Worm (Caenorhabditis elegans) whole organism, young adult: ENCODE measurements around the gene mppb-1.
"Not testable (repeated sequence)": the region's sequence is repeated elsewhere in the genome, so short reads cannot be mapped to it uniquely, and the experiment has no call there.

ENCODE experiments used
- B0336.3 ChIP-seq: fragments of 200-800 bp; sonication (Bioruptor generic); IDR thresholded peaks from 2 replicates; pipeline ENCODE4 v1.3.6; 2022; ENCODE audit warnings: missing genetic modification characterization, missing compliant biosample characterization
- D2030.7 ChIP-seq: fragments of 200-800 bp; sonication (Bioruptor generic); IDR thresholded peaks from 2 replicates; pipeline ENCODE4 v1.3.6; 2022; ENCODE audit warnings: missing genetic modification reagents, missing genetic modification characterization, missing compliant biosample characterization
- F33H1.4 ChIP-seq: fragments of 200-800 bp; sonication (Bioruptor generic); IDR thresholded peaks from 2 replicates; pipeline ENCODE4 v1.3.6; 2022; ENCODE audit warnings: missing genetic modification reagents, missing genetic modification characterization, missing compliant biosample characterization
- F49E8.2 ChIP-seq: sonication (generic microtip); optimal IDR thresholded peaks from 3 replicates; lab custom pipeline; 2017; ENCODE audit warnings: missing genetic modification characterization, mild to moderate bottlenecking, missing compliant biosample characterization, antibody characterized with exemption, moderate library complexity; ENCODE audit not compliant: insufficient read depth
- Y79H2A.3 ChIP-seq: fragments of 200-800 bp; sonication (Bioruptor generic); conservative IDR thresholded peaks from 2 replicates; pipeline ENCODE4 v1.3.6; 2022; ENCODE audit warnings: missing genetic modification reagents, missing genetic modification characterization, missing compliant biosample characterization
- Y95B8A.8 ChIP-seq: fragments of 200-800 bp; sonication (Bioruptor generic); IDR thresholded peaks from 2 replicates; pipeline ENCODE4 v1.3.6; 2022; ENCODE audit warnings: missing genetic modification reagents, missing genetic modification characterization, missing compliant biosample characterization
- aptf-2 ChIP-seq: fragments of 200-800 bp; sonication (Bioruptor generic); conservative IDR thresholded peaks from 2 replicates; pipeline ENCODE4 v1.3.6; 2022; ENCODE audit warnings: missing genetic modification reagents, missing genetic modification characterization, missing compliant biosample characterization
- attf-6 ChIP-seq: fragments of 200-800 bp; sonication (Bioruptor generic); IDR thresholded peaks from 2 replicates; pipeline ENCODE4 v1.3.6; 2022; ENCODE audit warnings: missing genetic modification reagents, missing genetic modification characterization, missing compliant biosample characterization
- ceh-91 ChIP-seq: fragments of 200-800 bp; sonication (Bioruptor generic); IDR thresholded peaks from 2 replicates; pipeline ENCODE4 v1.3.6; 2022; ENCODE audit warnings: missing genetic modification reagents, missing genetic modification characterization, missing compliant biosample characterization
- dox-1 ChIP-seq: fragments of 200-800 bp; sonication (Bioruptor generic); IDR thresholded peaks from 2 replicates; pipeline ENCODE4 v1.3.6; 2022; ENCODE audit warnings: missing genetic modification reagents, missing genetic modification characterization, missing compliant biosample characterization
- efl-1 ChIP-seq: fragments of 150-350 bp; optimal IDR thresholded peaks from 2 replicates; lab custom pipeline; 2014; ENCODE audit warnings: missing biosample characterization, missing genetic modification reagents, missing genetic modification characterization
- egrh-3 ChIP-seq: fragments of 200-800 bp; sonication (Bioruptor generic); IDR thresholded peaks from 2 replicates; pipeline ENCODE4 v1.3.6; 2022; ENCODE audit warnings: missing genetic modification reagents, missing genetic modification characterization, missing compliant biosample characterization
- him-1 ChIP-seq: sonication (generic microtip); optimal IDR thresholded peaks from 2 replicates; lab custom pipeline; 2016; ENCODE audit warnings: missing genotype, missing genetic modification reagents, missing genetic modification characterization, missing compliant biosample characterization
- hmg-1.2 ChIP-seq: fragments of 200-800 bp; sonication (Bioruptor generic); IDR thresholded peaks from 2 replicates; pipeline ENCODE4 v1.3.6; 2022; ENCODE audit warnings: missing genetic modification reagents, missing genetic modification characterization, missing compliant biosample characterization
- hmg-20 ChIP-seq: fragments of 200-800 bp; sonication (Bioruptor generic); IDR thresholded peaks from 2 replicates; pipeline ENCODE4 v1.3.6; 2022; ENCODE audit warnings: missing genetic modification reagents, missing genetic modification characterization, missing compliant biosample characterization
- hsf-1 ChIP-seq: fragments of 200-800 bp; sonication (Bioruptor generic); IDR thresholded peaks from 2 replicates; pipeline ENCODE4 v1.3.6; 2022; ENCODE audit warnings: missing genetic modification reagents, missing genetic modification characterization, missing compliant biosample characterization
- lag-1 ChIP-seq: fragments of 200-800 bp; sonication (Bioruptor generic); IDR thresholded peaks from 2 replicates; pipeline ENCODE4 v1.3.6; 2022; ENCODE audit warnings: missing genetic modification reagents, missing genetic modification characterization, missing compliant biosample characterization
- lin-26 ChIP-seq: fragments of 200-800 bp; sonication (Bioruptor generic); IDR thresholded peaks from 2 replicates; pipeline ENCODE4 v1.3.6; 2022; ENCODE audit warnings: missing genetic modification reagents, missing genetic modification characterization, missing compliant biosample characterization
- lin-54 ChIP-seq: fragments of 200-800 bp; sonication (Bioruptor generic); optimal IDR thresholded peaks from 2 replicates; lab custom pipeline; 2018; ENCODE audit warnings: mild to moderate bottlenecking, missing genetic modification characterization, missing compliant biosample characterization
- lsl-1 ChIP-seq: fragments of 200-800 bp; sonication (Bioruptor generic); optimal IDR thresholded peaks from 2 replicates; lab custom pipeline; 2018; ENCODE audit warnings: mild to moderate bottlenecking, missing genetic modification characterization, moderate library complexity, missing compliant biosample characterization
- madf-3 ChIP-seq: fragments of 200-800 bp; sonication (Bioruptor generic); IDR thresholded peaks from 2 replicates; pipeline ENCODE4 v1.3.6; 2022; ENCODE audit warnings: missing genetic modification reagents, missing genetic modification characterization, missing compliant biosample characterization
- madf-6 ChIP-seq: fragments of 200-800 bp; sonication (Bioruptor generic); IDR thresholded peaks from 2 replicates; pipeline ENCODE4 v1.3.6; 2022; ENCODE audit warnings: missing genetic modification reagents, missing genetic modification characterization, missing compliant biosample characterization
- mel-28 ChIP-seq: sonication (generic microtip); optimal IDR thresholded peaks from 2 replicates; lab custom pipeline; 2016; ENCODE audit warnings: borderline replicate concordance, mild to moderate bottlenecking, missing genetic modification characterization, missing compliant biosample characterization
- nfya-1 ChIP-seq: sonication (generic microtip); optimal IDR thresholded peaks from 2 replicates; lab custom pipeline; 2017; ENCODE audit warnings: antibody characterized with exemption, missing compliant biosample characterization, missing genetic modification characterization, borderline replicate concordance; ENCODE audit not compliant: insufficient read depth
- nfyb-1 ChIP-seq: fragments of 200-800 bp; sonication (Bioruptor generic); IDR thresholded peaks from 2 replicates; pipeline ENCODE4 v1.3.6; 2022; ENCODE audit warnings: missing genetic modification reagents, missing genetic modification characterization, missing compliant biosample characterization
- nhr-27 ChIP-seq: fragments of 200-800 bp; sonication (Bioruptor generic); optimal IDR thresholded peaks from 2 replicates; lab custom pipeline; 2018; ENCODE audit warnings: mild to moderate bottlenecking, missing genetic modification characterization, moderate library complexity, missing compliant biosample characterization
- pbrm-1 ChIP-seq: fragments of 200-800 bp; sonication (Bioruptor generic); IDR thresholded peaks from 2 replicates; pipeline ENCODE4 v1.3.6; 2022; ENCODE audit warnings: missing genetic modification reagents, missing genetic modification characterization, missing compliant biosample characterization
- rcor-1 ChIP-seq: fragments of 200-800 bp; sonication (Bioruptor generic); IDR thresholded peaks from 2 replicates; pipeline ENCODE4 v1.3.6; 2022; ENCODE audit warnings: missing genetic modification reagents, missing genetic modification characterization, missing compliant biosample characterization
- rec-8 ChIP-seq, 2 experiments: sonication (generic microtip); optimal IDR thresholded peaks; 2 replicates each; lab custom pipeline; 2016; ENCODE audit warnings: mild to moderate bottlenecking in 2 of 2, missing genetic modification characterization in 2 of 2, missing genetic modification reagents in 2 of 2, missing genotype in 2 of 2, missing biosample characterization in 1 of 2, missing compliant biosample characterization in 1 of 2, moderate library complexity in 1 of 2
- rpc-1 ChIP-seq, 2 experiments: fragments of 150-350 bp in 1 of 2; sonication (generic microtip) in 1 of 2; optimal IDR thresholded peaks; 2 replicates each; lab custom pipeline; 2014 to 2018; ENCODE audit warnings: missing biosample characterization in 1 of 2, missing genetic modification characterization in 1 of 2, missing genetic modification reagents in 1 of 2, missing genotype in 1 of 2
- snpc-1.1 ChIP-seq: sonication (generic microtip); optimal IDR thresholded peaks from 2 replicates; lab custom pipeline; 2017; ENCODE audit warnings: missing genetic modification characterization, mild to moderate bottlenecking, missing compliant biosample characterization, antibody characterized with exemption, moderate library complexity, missing genotype, missing genetic modification reagents; ENCODE audit not compliant: insufficient read depth
- snpc-4 ChIP-seq, 5 experiments: fragments of 150-350 bp in 1 of 5; sonication (generic microtip) in 4 of 5; optimal IDR thresholded peaks; 2 replicates each; lab custom pipeline; 2014 to 2018; ENCODE audit warnings: missing genetic modification characterization in 5 of 5, missing biosample characterization in 3 of 5, antibody characterized with exemption in 2 of 5, mild to moderate bottlenecking in 2 of 5, missing compliant biosample characterization in 2 of 5, missing genotype in 2 of 5, moderate library complexity in 2 of 5, missing genetic modification reagents in 1 of 5
- tbp1 ChIP-seq: fragments of 200-800 bp; sonication (Bioruptor generic); optimal IDR thresholded peaks from 2 replicates; lab custom pipeline; 2018; ENCODE audit warnings: mild to moderate bottlenecking, missing genetic modification characterization, missing compliant biosample characterization
- unc-62 ChIP-seq: fragments of 150-350 bp; optimal IDR thresholded peaks from 2 replicates; lab custom pipeline; 2014; ENCODE audit warnings: missing biosample characterization, missing genetic modification reagents, missing genetic modification characterization
- ztf-28 ChIP-seq: fragments of 200-800 bp; sonication (Bioruptor generic); IDR thresholded peaks from 2 replicates; pipeline ENCODE4 v1.3.6; 2022; ENCODE audit warnings: missing genetic modification reagents, missing genetic modification characterization, missing compliant biosample characterization

The mppb-1 gene

ce11 chrIV:9067277-9068197, 6.9 kb upstream of the mppb-1 start:
- TF ChIP-seq F49E8.2 (peak; percentile 7), ceh-91 (GFP tag; lab: Robert Waterston, UW) (0 out of 2 replicates have a peak, but pooled peaks have one; percentile 14), lin-54 (GFP tag; lab: Kevin White, UChicago) (peak; percentile 74), ztf-28 (GFP tag; lab: Robert Waterston, UW) (peak; percentile 13; the same call in 1 of the 2 replicates), Y95B8A.8 (GFP tag; lab: Robert Waterston, UW) (0 out of 2 replicates have a peak, but pooled peaks have one; percentile 55), B0336.3 (GFP tag; lab: Robert Waterston, UW) (0 out of 2 replicates have a peak, but pooled peaks have one; percentile 26), hmg-1.2 (GFP tag; lab: Robert Waterston, UW) (peak; percentile 65), attf-6 (GFP tag; lab: Robert Waterston, UW) (peak; percentile 92), madf-3 (GFP tag; lab: Robert Waterston, UW) (0 out of 2 replicates have a peak, but pooled peaks have one; percentile 14), rcor-1 (peak; percentile 19; the same call in 1 of the 2 replicates), nfyb-1 (0 out of 2 replicates have a peak, but pooled peaks have one; percentile 20), madf-6 (GFP tag; lab: Robert Waterston, UW) (peak; percentile 49), hsf-1 (GFP tag; lab: Robert Waterston, UW) (peak; percentile 98), efl-1 (GFP tag; lab: Kevin White, UChicago) (peak; percentile 20), rpc-1 (optimal IDR thresholded peaks at IDR 0.05; lab: Kevin White, UChicago) (peak; percentile 27), dox-1 (GFP tag; lab: Robert Waterston, UW) (peak; percentile 70), snpc-4 (tag; optimal IDR thresholded peaks at IDR 0.05; lab: Kevin White, UChicago) (peak in 3 of 4 experiments; percentile 51 to 88 (median 61)), D2030.7 (GFP tag; lab: Robert Waterston, UW) (peak; percentile 51), F33H1.4 (GFP tag; lab: Robert Waterston, UW) (peak; percentile 68), snpc-1.1 (tag; lab: Kevin White, UChicago) (peak; percentile 55), Y79H2A.3 (GFP tag; lab: Robert Waterston, UW) (0 out of 2 replicates have a peak, but pooled peaks have one; percentile 9), hmg-20 (0 out of 2 replicates have a peak, but pooled peaks have one; percentile 6), egrh-3 (GFP tag; lab: Robert Waterston, UW) (peak; percentile 17; the same call in 1 of the 2 replicates), lsl-1 (peak; percentile 26), pbrm-1 (GFP tag; lab: Robert Waterston, UW) (peak; percentile 91), tbp1 (GFP tag; lab: Kevin White, UChicago) (peak; percentile 15)
- not testable (repeated sequence) for TF ChIP-seq rpc-1 (tag; optimal IDR thresholded peaks at IDR 0.05; lab: Kevin White, UChicago); snpc-4 (GFP tag; optimal IDR thresholded peaks at IDR 0.05; lab: Kevin White, UChicago)

DNA sequence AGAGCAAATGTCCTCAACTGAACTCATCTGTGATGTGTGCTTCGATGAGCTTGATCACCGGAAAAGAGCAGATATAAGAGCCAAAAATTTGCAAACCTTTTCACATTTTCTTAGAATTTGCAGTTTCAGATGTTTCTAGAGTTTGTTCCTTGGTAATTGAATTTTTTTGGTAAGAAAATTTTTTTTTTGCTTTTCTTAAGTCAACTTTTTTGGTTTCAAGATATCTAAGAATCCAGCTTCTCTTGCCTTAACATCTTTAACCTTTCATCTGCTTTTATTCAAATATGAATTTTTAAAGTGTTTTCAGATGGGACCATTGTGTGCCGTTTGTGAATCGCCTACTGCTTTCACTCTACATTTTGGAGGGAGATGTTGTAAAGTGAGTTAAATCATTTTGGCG, 4.8 kb upstream of the mppb-1 start, which contains the start of gene nhr-11:
Gene nhr-11, plus strand, starts transcription at position 301 of the 400 bp plus-strand sequence.
- TF ChIP-seq unc-62 (GFP tag; lab: Kevin White, UChicago) (no peak), lag-1 (GFP tag; lab: Robert Waterston, UW) (no peak), snpc-1.1 (tag; lab: Kevin White, UChicago) (no peak), lin-26 (GFP tag; lab: Robert Waterston, UW) (no peak), mel-28 (no peak), him-1 (tag; lab: Kevin White, UChicago) (no peak), aptf-2 (GFP tag; lab: Robert Waterston, UW) (no peak), nfya-1 (no peak), nhr-27 (tag; lab: Kevin White, UChicago) (no peak), rpc-1 (optimal IDR thresholded peaks at IDR 0.05; lab: Kevin White, UChicago) (no peak), rpc-1 (tag; optimal IDR thresholded peaks at IDR 0.05; lab: Kevin White, UChicago) (no peak), tbp1 (GFP tag; lab: Kevin White, UChicago) (no peak), rec-8 (tag; optimal IDR thresholded peaks at IDR 0.05; lab: Kevin White, UChicago) (no peak)
- TF ChIP-seq, all 124 proteins: peak for 0
